Fruit fly (Drosophila melanogaster): ENCODE measurements around the gene CenG1A.

dm6 chr2L:13867653-13868052 lies 32.3 kb downstream of the CenG1A start:
- TF ChIP-seq CG11617 (GFP tag; optimal IDR thresholded peaks at IDR 0.05) (no peak), Clk (GFP tag; optimal IDR thresholded peaks at IDR 0.05) (no peak), Crg-1 (GFP tag; optimal IDR thresholded peaks at IDR 0.05) (no peak), tj (GFP tag; optimal IDR thresholded peaks at IDR 0.05) (no peak), CG33017 (tag; optimal IDR thresholded peaks at IDR 0.05) (no peak), bab1 (GFP tag; optimal IDR thresholded peaks at IDR 0.05) (no peak)

All from whole organism, adult.